Fruit fly (Drosophila melanogaster): ENCODE results near the gene CG11857.

CG11857 gene

dm6 chr3R:25221203-25221807, 37.4 kb upstream of the CG11857 start, which contains the start of gene Alg9:
Gene Alg9, plus strand, starts transcription at chr3R:25221589.
- TF ChIP-seq Hr83 (GFP tag; optimal IDR thresholded peaks at IDR 0.05; ENCODE audit: poor library complexity, severe bottlenecking) (peak; percentile 71), Hr78 (GFP tag; optimal IDR thresholded peaks at IDR 0.05) (peak; percentile 47), sage (GFP tag; optimal IDR thresholded peaks at IDR 0.05) (no peak), Myc (optimal IDR thresholded peaks at IDR 0.05) (no peak), woc (GFP tag; optimal IDR thresholded peaks at IDR 0.05) (no peak), psq (GFP tag; optimal IDR thresholded peaks at IDR 0.05) (no peak), N (GFP tag; optimal IDR thresholded peaks at IDR 0.05) (peak; percentile 92)

dm6 chr3R:25225483-25225882, 33.2 kb upstream of the CG11857 start:
- TF ChIP-seq dsf (GFP tag; optimal IDR thresholded peaks at IDR 0.05; ENCODE audit: borderline replicate concordance) (no peak), woc (GFP tag; optimal IDR thresholded peaks at IDR 0.05) (no peak), dl (GFP tag; optimal IDR thresholded peaks at IDR 0.05; ENCODE audit: insufficient read depth in 1 of 2, partially characterized antibody in 2 of 2) (no peak)

- TF ChIP-seq Mio (GFP tag; optimal IDR thresholded peaks at IDR 0.05), result no peak
- peak; percentile 86 for TF ChIP-seq br (GFP tag; optimal IDR thresholded peaks at IDR 0.05)
- TF ChIP-seq dl (GFP tag; optimal IDR thresholded peaks at IDR 0.05; ENCODE audit: insufficient read depth in 1 of 2, partially characterized antibody in 2 of 2), result peak in 1 of 2 experiments; percentile 15
- TF ChIP-seq Dfd (GFP tag; optimal IDR thresholded peaks at IDR 0.05), result no peak
- TF ChIP-seq Vsx2 (GFP tag; optimal IDR thresholded peaks at IDR 0.05; ENCODE audit: partially characterized antibody), result no peak
- no peak for TF ChIP-seq usp (GFP tag; optimal IDR thresholded peaks at IDR 0.05)
- TF ChIP-seq pan (optimal IDR thresholded peaks at IDR 0.05), result no peak
- TF ChIP-seq Hr78 (GFP tag; optimal IDR thresholded peaks at IDR 0.05), result no peak
- peak; percentile 14 for TF ChIP-seq dsf (GFP tag; optimal IDR thresholded peaks at IDR 0.05; ENCODE audit: borderline replicate concordance)
- peak; percentile 87 for TF ChIP-seq dmrt93B (GFP tag; optimal IDR thresholded peaks at IDR 0.05)
- peak; percentile 90 for TF ChIP-seq fru (GFP tag; optimal IDR thresholded peaks at IDR 0.05)
- TF ChIP-seq foxo (GFP tag; optimal IDR thresholded peaks at IDR 0.05), result peak in 1 of 2 experiments; percentile 89
- no peak for TF ChIP-seq tai (GFP tag; optimal IDR thresholded peaks at IDR 0.05)
- peak; percentile 31 for TF ChIP-seq Rel (GFP tag; optimal IDR thresholded peaks at IDR 0.05)
- peak; percentile 6 for TF ChIP-seq Rel (tag; optimal IDR thresholded peaks at IDR 0.05)
- peak; percentile 70 for TF ChIP-seq CG9705 (GFP tag; optimal IDR thresholded peaks at IDR 0.05)
- TF ChIP-seq Myc (optimal IDR thresholded peaks at IDR 0.05), result no peak
- peak; percentile 63 for TF ChIP-seq CG32264 (GFP tag; optimal IDR thresholded peaks at IDR 0.05)
- no peak for TF ChIP-seq Dif (GFP tag; optimal IDR thresholded peaks at IDR 0.05; ENCODE audit: partially characterized antibody)
- TF ChIP-seq CrebA (GFP tag; optimal IDR thresholded peaks at IDR 0.05; ENCODE audit: borderline replicate concordance), result no peak
- TF ChIP-seq Abd-B (GFP tag; optimal IDR thresholded peaks at IDR 0.05), result no peak
- TF ChIP-seq rgr (GFP tag; optimal IDR thresholded peaks at IDR 0.05), result peak; percentile 84
- peak; percentile 86 for TF ChIP-seq ey (GFP tag; optimal IDR thresholded peaks at IDR 0.05)
- peak; percentile 53 for TF ChIP-seq Hnf4 (GFP tag; optimal IDR thresholded peaks at IDR 0.05)
- TF ChIP-seq HLH106 (tag; optimal IDR thresholded peaks at IDR 0.05), result peak; percentile 86
- peak; percentile 13 for TF ChIP-seq GATAd (GFP tag; optimal IDR thresholded peaks at IDR 0.05)
- TF ChIP-seq lola (GFP tag; optimal IDR thresholded peaks at IDR 0.05), result no peak
- TF ChIP-seq Sp1 (GFP tag; optimal IDR thresholded peaks at IDR 0.05), result peak; percentile 91
- peak; percentile 84 for TF ChIP-seq psq (GFP tag; optimal IDR thresholded peaks at IDR 0.05)
- TF ChIP-seq h (GFP tag; optimal IDR thresholded peaks at IDR 0.05), result peak; percentile 88
- TF ChIP-seq Jra (GFP tag; optimal IDR thresholded peaks at IDR 0.05), result peak; percentile 66
- peak; percentile 73 for TF ChIP-seq sv (GFP tag; optimal IDR thresholded peaks at IDR 0.05)
- TF ChIP-seq sage (GFP tag; optimal IDR thresholded peaks at IDR 0.05), result peak; percentile 47
- TF ChIP-seq OdsH (GFP tag; optimal IDR thresholded peaks at IDR 0.05), result peak; percentile 86
- TF ChIP-seq Hr83 (GFP tag; optimal IDR thresholded peaks at IDR 0.05; ENCODE audit: poor library complexity, severe bottlenecking), result peak; percentile 9
- TF ChIP-seq brk (GFP tag; optimal IDR thresholded peaks at IDR 0.05), result no peak
- no peak for TF ChIP-seq N (GFP tag; optimal IDR thresholded peaks at IDR 0.05)
- peak; percentile 93 for TF ChIP-seq woc (GFP tag; optimal IDR thresholded peaks at IDR 0.05)
- no peak for TF ChIP-seq jim (GFP tag; optimal IDR thresholded peaks at IDR 0.05)
These were observed 26.3 kb upstream of the CG11857 start, which contains the start of gene Cad96Cb for dm6 chr3R:25232271-25232989. Gene Cad96Cb, minus strand, starts transcription at chr3R:25232321.

Data from whole organism, wandering third instar larva.